Worm (Caenorhabditis elegans) whole organism, mixed stage, embryonic: ENCODE data around the gene ubc-20.

Experiments used
- ceh-83 ChIP-seq: fragments of 200-800 bp; sonication (Bioruptor generic); optimal IDR thresholded peaks from 2 replicates; lab custom pipeline; 2018; ENCODE audit warnings: mild to moderate bottlenecking, missing genetic modification characterization, missing compliant biosample characterization
- lin-13 ChIP-seq: fragments of 150-350 bp; optimal IDR thresholded peaks from 2 replicates; lab custom pipeline; 2014; ENCODE audit warnings: missing biosample characterization, missing genetic modification characterization
- lsy-2 ChIP-seq: fragments of 150-350 bp; optimal IDR thresholded peaks from 2 replicates; lab custom pipeline; 2014; ENCODE audit warnings: missing biosample characterization, missing genetic modification characterization
- mep-1 ChIP-seq: fragments of 150-350 bp; optimal IDR thresholded peaks from 2 replicates; lab custom pipeline; 2017; ENCODE audit warnings: missing biosample characterization, missing genetic modification reagents, missing genetic modification characterization, inconsistent platforms
- nhr-12 ChIP-seq: fragments of 150-350 bp; optimal IDR thresholded peaks from 2 replicates; lab custom pipeline; 2014; ENCODE audit warnings: missing biosample characterization, missing genetic modification characterization
- nhr-237 ChIP-seq: fragments of 150-350 bp; optimal IDR thresholded peaks from 2 replicates; lab custom pipeline; 2014; ENCODE audit warnings: missing biosample characterization, missing genetic modification characterization
- nhr-28 ChIP-seq: fragments of 150-350 bp; optimal IDR thresholded peaks from 2 replicates; lab custom pipeline; 2014; ENCODE audit warnings: missing biosample characterization, missing genetic modification characterization
- nhr-76 ChIP-seq: sonication (generic microtip); optimal IDR thresholded peaks from 2 replicates; lab custom pipeline; 2017; ENCODE audit warnings: missing biosample characterization, missing genetic modification characterization
- pha-4 ChIP-seq: fragments of 150-350 bp; optimal IDR thresholded peaks from 2 replicates; lab custom pipeline; 2018; ENCODE audit warnings: missing biosample characterization, missing genetic modification reagents, missing genetic modification characterization
- snpc-4 ChIP-seq: fragments of 150-350 bp; optimal IDR thresholded peaks from 2 replicates; lab custom pipeline; 2014; ENCODE audit warnings: missing biosample characterization, missing genetic modification characterization
- unc-120 ChIP-seq: sonication (generic microtip); optimal IDR thresholded peaks from 2 replicates; lab custom pipeline; 2017; ENCODE audit warnings: missing genetic modification characterization, missing compliant biosample characterization; ENCODE audit not compliant: poor library complexity, severe bottlenecking
- unc-39 ChIP-seq: fragments of 150-350 bp; optimal IDR thresholded peaks from 2 replicates; lab custom pipeline; 2014; ENCODE audit warnings: missing biosample characterization, missing genetic modification characterization
- unc-62 ChIP-seq: fragments of 150-350 bp; optimal IDR thresholded peaks from 2 replicates; lab custom pipeline; 2014; ENCODE audit warnings: missing biosample characterization, missing genetic modification reagents, missing genetic modification characterization
- ztf-11 ChIP-seq: fragments of 150-350 bp; optimal IDR thresholded peaks from 2 replicates; lab custom pipeline; 2014; ENCODE audit warnings: missing biosample characterization, missing genetic modification characterization

DNA sequence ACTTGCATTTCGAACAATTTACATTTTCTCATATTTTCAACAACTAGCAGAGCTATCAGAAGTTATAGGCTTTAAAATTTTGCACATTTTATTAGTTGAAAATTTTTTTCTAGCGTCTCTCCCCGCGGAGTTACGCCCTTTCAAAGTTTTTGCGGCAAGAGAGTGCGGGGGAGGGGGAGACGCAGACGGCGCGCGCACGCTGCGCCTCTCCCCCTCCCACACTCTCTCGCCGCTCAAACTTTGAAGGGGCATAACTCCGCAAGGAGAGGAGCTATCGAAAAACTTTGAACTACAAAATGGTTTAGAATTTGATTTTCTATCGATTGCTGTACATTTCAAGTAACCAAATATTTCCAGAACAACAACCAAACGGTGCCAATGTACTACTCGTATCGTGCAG lies 38.4 kb downstream of the ubc-20 start:
- TF ChIP-seq lsy-2 (tag; lab: Kevin White, UChicago) (no peak), mep-1 (tag; lab: Kevin White, UChicago) (no peak), ztf-11 (no peak), nhr-237 (tag; lab: Kevin White, UChicago) (no peak), pha-4 (tag; lab: Kevin White, UChicago) (no peak), unc-39 (tag; lab: Kevin White, UChicago) (no peak), ceh-83 (GFP tag; lab: Kevin White, UChicago) (no peak), unc-62 (GFP tag; lab: Kevin White, UChicago) (no peak), lin-13 (no peak), nhr-76 (tag; lab: Kevin White, UChicago) (no peak), snpc-4 (tag; lab: Kevin White, UChicago) (no peak), nhr-28 (tag; lab: Kevin White, UChicago) (no peak), unc-120 (no peak), nhr-12 (no peak)
